Worm (Caenorhabditis elegans) whole organism, midembryonic: ENCODE results near the gene F38A5.2.
A peak's percentile ranks its signal among the peaks of the same experiment; 100 is the strongest.
"Not testable (repeated sequence)": the region's sequence is repeated elsewhere in the genome, so short reads cannot be mapped to it uniquely, and the experiment has no call there.

ENCODE experiments used
- T22C8.4 ChIP-seq: fragments of 200-800 bp; sonication (Bioruptor generic); IDR thresholded peaks from 2 replicates; pipeline ENCODE4 v1.3.6; 2022; ENCODE audit warnings: missing genetic modification characterization, missing compliant biosample characterization
- cog-1 ChIP-seq: sonication (generic microtip); optimal IDR thresholded peaks from 2 replicates; lab custom pipeline; 2016; ENCODE audit warnings: missing genetic modification characterization, missing compliant biosample characterization
- flt-1 ChIP-seq: fragments of 200-800 bp; sonication (Bioruptor generic); IDR thresholded peaks from 2 replicates; pipeline ENCODE4 v1.3.6; 2022; ENCODE audit warnings: missing genetic modification characterization, missing compliant biosample characterization
- klf-2 ChIP-seq: fragments of 200-800 bp; sonication (Bioruptor generic); conservative IDR thresholded peaks from 2 replicates; pipeline ENCODE4 v1.3.6; 2022; ENCODE audit warnings: missing genetic modification reagents, missing genetic modification characterization, missing compliant biosample characterization
- med-1 ChIP-seq: sonication (generic microtip); optimal IDR thresholded peaks from 2 replicates; lab custom pipeline; 2017; ENCODE audit warnings: missing genetic modification characterization, mild to moderate bottlenecking, missing compliant biosample characterization, antibody characterized with exemption, missing genetic modification reagents; ENCODE audit not compliant: insufficient read depth
- ref-1 ChIP-seq: fragments of 200-800 bp; sonication (Bioruptor generic); conservative IDR thresholded peaks from 2 replicates; pipeline ENCODE4 v1.3.6; 2022; ENCODE audit warnings: missing genetic modification reagents, missing genetic modification characterization, missing compliant biosample characterization
- tab-1 ChIP-seq: fragments of 200-800 bp; sonication (Bioruptor generic); IDR thresholded peaks from 2 replicates; pipeline ENCODE4 v1.3.6; 2022; ENCODE audit warnings: missing genetic modification characterization, missing compliant biosample characterization
- ztf-23 ChIP-seq: fragments of 200-800 bp; sonication (Bioruptor generic); IDR thresholded peaks from 2 replicates; pipeline ENCODE4 v1.3.6; 2022; ENCODE audit warnings: missing genetic modification reagents, missing genetic modification characterization, missing compliant biosample characterization
- ztf-29 ChIP-seq: fragments of 200-800 bp; sonication (Bioruptor generic); IDR thresholded peaks from 2 replicates; pipeline ENCODE4 v1.3.6; 2022; ENCODE audit warnings: missing genetic modification reagents, missing genetic modification characterization, missing compliant biosample characterization

The F38A5.2 gene

DNA sequence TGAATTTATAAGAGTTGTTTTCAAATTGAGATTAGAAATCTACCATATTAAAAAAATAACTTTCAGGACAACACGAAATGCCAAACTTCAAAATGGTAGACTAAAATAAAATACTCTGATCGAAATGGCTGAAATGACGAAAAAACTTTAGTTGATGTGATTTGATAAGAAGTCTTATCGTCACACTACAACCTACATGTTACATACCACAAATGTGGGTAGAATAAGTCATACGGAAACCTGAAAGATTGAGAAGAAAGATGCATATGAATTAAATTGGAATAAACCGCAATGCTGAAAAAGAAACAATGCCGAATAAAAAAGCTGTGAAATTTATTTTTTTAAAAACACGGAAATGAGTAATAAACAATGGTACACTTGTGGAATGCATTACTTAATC is 21.9 kb upstream of the F38A5.2 start:
- no peak for TF ChIP-seq flt-1
- TF ChIP-seq tab-1 (GFP tag; lab: Robert Waterston, UW): no peak
- TF ChIP-seq klf-2 (GFP tag; lab: Robert Waterston, UW): no peak
- no peak for TF ChIP-seq ztf-23 (GFP tag; lab: Robert Waterston, UW)
- TF ChIP-seq cog-1: no peak

DNA sequence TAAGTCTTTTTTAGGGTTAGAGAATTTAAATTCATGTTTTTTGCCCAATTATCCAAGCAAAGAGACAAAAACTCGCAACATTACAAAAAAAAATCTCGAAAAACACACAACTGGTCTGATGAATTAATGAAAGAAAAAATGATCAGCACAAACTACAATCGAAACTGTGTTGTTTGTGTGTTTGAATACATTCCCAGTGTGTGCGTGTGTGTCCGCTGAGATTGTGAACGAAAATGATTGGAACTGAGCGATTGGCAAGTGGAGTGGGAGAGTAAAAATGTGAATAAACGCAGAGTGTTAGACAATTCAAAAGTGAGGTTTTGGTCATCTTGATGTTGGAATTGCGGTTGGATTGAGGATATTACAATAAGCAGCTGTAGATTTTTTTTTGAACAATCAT is 21.4 kb upstream of the F38A5.2 start:
- TF ChIP-seq ztf-23 (GFP tag; lab: Robert Waterston, UW): no peak

DNA sequence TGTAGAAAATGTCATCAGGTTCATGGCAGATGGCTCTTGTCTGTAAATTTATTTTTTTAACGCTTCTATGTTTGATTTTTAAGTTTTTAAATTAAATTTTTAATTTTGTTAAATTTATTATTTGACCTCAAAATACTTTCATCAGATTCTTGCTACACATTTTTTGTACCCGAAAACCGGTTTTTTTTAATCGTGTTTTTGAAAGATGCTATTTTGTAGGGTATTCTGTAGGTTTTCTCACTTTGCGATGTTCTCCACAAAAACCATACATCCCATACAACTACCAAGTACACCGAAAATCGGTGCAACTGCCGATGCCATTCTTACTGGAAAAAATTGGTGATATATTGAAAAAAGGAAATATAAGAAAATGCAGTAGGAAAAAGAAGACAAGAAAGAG is 20.7 kb upstream of the F38A5.2 start, which contains the start of gene nstp-2:
Gene nstp-2, minus strand, starts transcription at position 326 of the 400 bp plus-strand sequence.
- TF ChIP-seq cog-1 (no peak), flt-1 (no peak), med-1 (no peak), ztf-29 (GFP tag; lab: Robert Waterston, UW) (no peak), klf-2 (GFP tag; lab: Robert Waterston, UW) (no peak), ref-1 (GFP tag; lab: Robert Waterston, UW) (no peak), T22C8.4 (GFP tag; lab: Robert Waterston, UW) (no peak)

DNA sequence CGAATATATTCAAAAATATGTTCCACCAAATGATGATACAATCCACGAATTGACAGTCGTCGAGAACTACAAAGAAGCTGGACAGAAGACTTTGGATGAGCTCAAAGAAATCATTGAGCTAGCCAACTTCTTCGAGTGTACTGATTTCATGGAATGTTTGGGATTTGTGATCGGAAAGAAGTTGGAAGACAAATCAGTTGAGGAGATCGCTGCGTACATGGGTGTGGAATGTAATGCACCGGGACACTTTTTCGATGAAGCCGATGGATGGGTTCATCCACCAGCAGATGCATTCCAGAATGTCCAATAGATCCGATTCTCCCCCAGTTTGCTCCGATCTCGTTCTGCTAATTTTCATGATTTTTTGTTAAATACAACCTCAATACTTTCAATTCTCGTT is 18.3 kb upstream of the F38A5.2 start:
- TF ChIP-seq flt-1 (no peak), T22C8.4 (GFP tag; lab: Robert Waterston, UW) (no peak), med-1 (no peak), cog-1 (no peak), ztf-23 (GFP tag; lab: Robert Waterston, UW) (no peak), ref-1 (GFP tag; lab: Robert Waterston, UW) (no peak), ztf-29 (GFP tag; lab: Robert Waterston, UW) (no peak), tab-1 (GFP tag; lab: Robert Waterston, UW) (no peak), klf-2 (GFP tag; lab: Robert Waterston, UW) (no peak)

DNA sequence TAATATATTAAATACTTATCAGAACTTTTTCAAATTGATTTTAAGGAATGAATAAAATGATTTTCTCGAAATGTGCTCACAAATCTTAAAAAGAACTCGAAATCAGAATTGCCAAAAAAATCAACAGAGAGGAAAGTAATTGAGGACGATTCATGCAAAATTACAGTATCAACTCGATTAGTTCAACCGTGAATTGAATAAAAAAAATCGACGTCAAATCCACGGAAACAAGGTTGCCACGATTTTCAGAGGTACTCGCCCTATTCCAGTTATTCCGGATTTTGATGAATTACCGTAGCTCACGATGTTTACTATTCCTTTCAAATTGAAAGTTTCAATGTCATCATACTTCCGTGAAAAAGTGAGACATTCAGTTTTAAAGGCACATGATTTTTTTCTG is 17.2 kb upstream of the F38A5.2 start, which contains the start of gene F15B10.3:
Gene F15B10.3, plus strand, starts transcription at position 301 of the 400 bp plus-strand sequence.
- no peak for TF ChIP-seq cog-1
- TF ChIP-seq ztf-23 (GFP tag; lab: Robert Waterston, UW): no peak
- no peak for TF ChIP-seq ztf-29 (GFP tag; lab: Robert Waterston, UW)
- no peak for TF ChIP-seq ref-1 (GFP tag; lab: Robert Waterston, UW)
- TF ChIP-seq flt-1: no peak
- TF ChIP-seq klf-2 (GFP tag; lab: Robert Waterston, UW): no peak
- TF ChIP-seq med-1: no peak
- no peak for TF ChIP-seq tab-1 (GFP tag; lab: Robert Waterston, UW)
- TF ChIP-seq T22C8.4 (GFP tag; lab: Robert Waterston, UW): no peak

DNA sequence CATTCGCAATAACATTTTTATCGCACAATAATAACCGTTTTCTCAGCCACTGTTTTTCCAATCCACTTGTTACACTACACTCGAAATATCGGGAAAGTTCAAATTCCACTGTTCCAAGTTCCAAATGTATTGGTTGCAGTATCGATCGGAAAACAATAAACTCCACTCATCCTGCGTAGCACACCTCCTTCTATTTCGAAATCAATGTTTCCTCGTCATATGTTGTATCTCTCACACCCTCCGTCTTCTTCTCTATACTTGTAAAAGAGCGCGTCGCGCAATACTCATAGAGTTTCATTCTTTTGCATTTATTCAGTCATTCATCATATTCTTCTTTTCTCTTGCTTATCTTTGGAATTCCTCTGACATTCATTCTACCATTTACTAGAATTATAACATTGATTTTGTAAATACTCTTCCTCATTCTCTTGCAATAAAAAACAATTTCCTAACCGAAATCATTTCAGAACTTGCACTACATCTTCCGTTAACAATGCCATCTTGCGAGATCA is 16.1 kb upstream of the F38A5.2 start, which contains the start of gene sup-36:
Gene sup-36, plus strand, starts transcription at position 462 of the 512 bp plus-strand sequence.
- TF ChIP-seq flt-1 (no peak), ztf-23 (GFP tag; lab: Robert Waterston, UW) (no peak), klf-2 (GFP tag; lab: Robert Waterston, UW) (no peak), ztf-29 (GFP tag; lab: Robert Waterston, UW) (no peak), ref-1 (GFP tag; lab: Robert Waterston, UW) (no peak), cog-1 (no peak), tab-1 (GFP tag; lab: Robert Waterston, UW) (no peak), T22C8.4 (GFP tag; lab: Robert Waterston, UW) (peak; percentile 49)

DNA sequence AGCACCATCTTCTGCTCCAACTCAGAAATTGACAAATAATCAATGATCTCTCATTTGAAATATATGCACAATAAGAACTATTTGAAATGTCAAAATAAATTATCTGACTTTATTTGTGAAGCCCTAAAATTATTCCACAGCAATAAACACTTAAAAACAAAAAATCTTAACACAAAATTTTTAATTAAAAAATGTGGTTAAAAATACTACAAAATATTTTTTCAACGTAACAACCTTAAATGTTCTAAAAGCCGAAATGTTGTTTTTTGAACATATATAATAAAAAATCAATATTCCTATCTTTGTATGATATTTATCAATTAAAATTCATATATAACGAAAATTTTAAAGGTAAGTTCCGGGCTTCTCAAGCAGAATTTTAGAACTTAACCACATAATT is 14.2 kb upstream of the F38A5.2 start, which contains the start of gene F38A5.8:
Gene F38A5.8, plus strand, starts transcription at position 301 of the 400 bp plus-strand sequence.
- TF ChIP-seq ztf-29 (GFP tag; lab: Robert Waterston, UW) (no peak), tab-1 (GFP tag; lab: Robert Waterston, UW) (no peak), klf-2 (GFP tag; lab: Robert Waterston, UW) (no peak), ref-1 (GFP tag; lab: Robert Waterston, UW) (no peak), ztf-23 (GFP tag; lab: Robert Waterston, UW) (no peak), T22C8.4 (GFP tag; lab: Robert Waterston, UW) (no peak)

DNA sequence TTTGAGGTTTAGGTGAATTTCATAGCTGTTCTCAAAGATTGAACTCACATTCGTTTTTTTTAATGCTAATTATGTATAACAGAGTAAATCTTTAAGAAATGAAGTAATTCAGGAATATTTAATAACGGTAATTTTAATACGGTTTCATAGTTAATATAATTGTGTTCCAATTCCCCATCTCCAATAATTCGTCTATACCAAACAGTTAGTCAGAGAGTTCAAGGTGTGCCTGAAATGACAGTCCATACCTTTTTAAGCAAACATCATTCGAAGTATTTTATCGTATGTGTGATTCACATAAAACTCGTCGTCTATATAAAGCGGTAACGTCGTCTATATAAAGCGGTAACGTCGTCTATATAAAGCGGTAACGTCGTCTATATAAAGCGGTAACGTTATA is 13.5 kb upstream of the F38A5.2 start, which contains the start of gene nspb-5:
Gene nspb-5, plus strand, starts transcription at position 301 of the 400 bp plus-strand sequence.
- not testable (repeated sequence) for TF ChIP-seq ref-1 (GFP tag; lab: Robert Waterston, UW); ztf-29 (GFP tag; lab: Robert Waterston, UW); flt-1

DNA sequence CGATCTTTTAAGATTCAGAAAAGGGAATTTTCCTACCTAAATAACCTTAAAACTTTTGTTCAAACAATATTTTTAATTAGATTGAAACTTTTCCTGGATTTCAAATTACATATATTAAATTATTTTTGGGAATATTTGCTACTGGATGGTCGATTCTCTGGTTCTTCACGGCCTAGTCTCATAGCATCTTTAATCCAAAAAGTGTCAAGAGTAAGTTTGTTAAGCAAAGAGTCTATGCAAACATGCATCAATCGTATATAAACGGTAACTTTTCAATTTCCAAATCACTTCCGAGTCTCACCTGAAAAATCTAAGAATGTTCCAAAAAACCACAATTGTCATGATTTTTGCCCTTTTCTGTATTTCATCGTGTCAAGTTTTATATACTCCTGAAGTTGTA is 12.7 kb upstream of the F38A5.2 start, which contains the start of gene nspb-4:
Gene nspb-4, plus strand, starts transcription at position 301 of the 400 bp plus-strand sequence.
- not testable (repeated sequence) for TF ChIP-seq T22C8.4 (GFP tag; lab: Robert Waterston, UW); cog-1; ztf-23 (GFP tag; lab: Robert Waterston, UW)

DNA sequence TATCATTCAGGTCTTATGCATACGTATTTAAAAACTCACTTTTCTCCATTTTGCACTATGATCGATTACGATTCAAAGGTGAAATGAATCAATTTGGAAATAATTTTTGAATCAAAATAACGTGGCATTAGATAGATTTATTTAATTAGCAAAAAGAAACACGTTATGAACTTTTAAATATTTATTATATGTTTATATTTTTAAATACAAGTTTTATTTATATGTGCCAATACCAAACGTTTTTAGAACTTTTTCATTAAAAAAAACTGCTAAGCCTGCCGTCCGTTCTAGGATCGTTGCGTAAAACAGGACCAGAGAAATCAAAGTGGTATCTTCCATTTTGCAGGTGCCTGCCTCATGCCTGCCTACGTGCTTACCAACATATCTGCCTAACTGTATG is 12.1 kb upstream of the F38A5.2 start, which contains the start of gene F38A5.6:
Gene F38A5.6, minus strand, starts transcription at position 101 of the 400 bp plus-strand sequence.
- TF ChIP-seq ref-1 (GFP tag; lab: Robert Waterston, UW): no peak
- no peak for TF ChIP-seq cog-1

DNA sequence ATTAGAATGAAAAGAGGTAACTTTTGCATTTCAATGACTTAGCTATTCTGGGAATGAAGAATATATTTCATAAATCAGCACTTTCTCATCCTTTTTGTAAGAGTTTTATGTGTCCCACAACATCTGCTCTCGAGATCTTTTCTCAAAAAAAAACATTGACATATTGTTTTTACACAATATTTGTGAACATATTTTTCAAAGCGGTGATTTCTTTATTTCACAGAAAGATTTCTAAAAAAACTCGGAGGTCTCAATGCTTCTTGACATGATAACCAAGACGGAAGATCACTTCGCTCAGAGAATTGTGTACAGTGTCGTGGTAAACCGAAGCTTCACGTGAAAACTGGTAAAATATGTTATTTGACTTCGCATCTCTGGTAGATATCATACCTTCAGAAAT is 10.7 kb upstream of the F38A5.2 start, which contains the start of gene F38A5.22:
Gene F38A5.22, minus strand, starts transcription at position 29 of the 400 bp plus-strand sequence.
- no peak for TF ChIP-seq med-1
- no peak for TF ChIP-seq ztf-23 (GFP tag; lab: Robert Waterston, UW)
- TF ChIP-seq klf-2 (GFP tag; lab: Robert Waterston, UW): no peak
- no peak for TF ChIP-seq cog-1
- no peak for TF ChIP-seq flt-1
- TF ChIP-seq ztf-29 (GFP tag; lab: Robert Waterston, UW): no peak
- TF ChIP-seq T22C8.4 (GFP tag; lab: Robert Waterston, UW): no peak
- no peak for TF ChIP-seq tab-1 (GFP tag; lab: Robert Waterston, UW)
- TF ChIP-seq ref-1 (GFP tag; lab: Robert Waterston, UW): no peak
